Fruit fly (Drosophila melanogaster) whole organism, embryonic: Measurements from ENCODE around the gene CG32811.

Experiments
- Blimp-1 ChIP-seq: fragments of 200-800 bp; sonication (Bioruptor generic); optimal IDR thresholded peaks from 3 replicates; lab custom pipeline; 2018; ENCODE audit warnings: missing biosample characterization, missing genetic modification characterization, mild to moderate bottlenecking, moderate library complexity, missing genetic modification reagents
- CG10209 ChIP-seq: fragments of 200-800 bp; sonication (Bioruptor generic); optimal IDR thresholded peaks from 3 replicates; lab custom pipeline; 2017; ENCODE audit warnings: missing biosample characterization, mild to moderate bottlenecking, missing genetic modification characterization, missing genetic modification reagents
- CG11504 ChIP-seq: fragments of 200-800 bp; sonication (Bioruptor generic); optimal IDR thresholded peaks from 3 replicates; lab custom pipeline; 2019; ENCODE audit warnings: missing biosample characterization, mild to moderate bottlenecking, missing genetic modification characterization, moderate library complexity
- CG12769 ChIP-seq: fragments of 200-800 bp; sonication (Bioruptor generic); optimal IDR thresholded peaks from 2 replicates; lab custom pipeline; 2019; ENCODE audit warnings: missing biosample characterization, mild to moderate bottlenecking, missing genetic modification characterization, moderate library complexity
- CG14710 ChIP-seq: fragments of 200-800 bp; sonication (Bioruptor generic); optimal IDR thresholded peaks from 3 replicates; lab custom pipeline; 2019; ENCODE audit warnings: missing biosample characterization, mild to moderate bottlenecking, missing genetic modification characterization, moderate library complexity
- CG1602 ChIP-seq: fragments of 200-800 bp; sonication (Bioruptor generic); optimal IDR thresholded peaks from 3 replicates; lab custom pipeline; 2016; ENCODE audit warnings: missing biosample characterization, missing genetic modification characterization
- CG2678 ChIP-seq: fragments of 200-800 bp; sonication (Bioruptor generic); optimal IDR thresholded peaks from 3 replicates; lab custom pipeline; 2019; ENCODE audit warnings: missing biosample characterization, mild to moderate bottlenecking, missing genetic modification characterization, moderate library complexity
- CG5180 ChIP-seq: fragments of 200-800 bp; sonication (Bioruptor generic); optimal IDR thresholded peaks from 3 replicates; lab custom pipeline; 2017; ENCODE audit warnings: missing biosample characterization, missing genetic modification characterization, mild to moderate bottlenecking, moderate library complexity, missing genetic modification reagents
- CG7963 ChIP-seq: fragments of 200-800 bp; sonication (Bioruptor generic); IDR thresholded peaks from 3 replicates; pipeline ENCODE4 v1.3.6; 2022; ENCODE audit warnings: missing biosample characterization, missing genetic modification characterization; ENCODE audit not compliant: partially characterized antibody
- CG8290 ChIP-seq, 3 experiments: fragments of 200-800 bp; sonication (Bioruptor generic); optimal IDR thresholded peaks; 2 replicates each; lab custom pipeline; 2016 to 2019; ENCODE audit warnings: missing biosample characterization in 3 of 3, missing genetic modification characterization in 3 of 3, mild to moderate bottlenecking in 2 of 3, moderate library complexity in 1 of 3
- CG9932 ChIP-seq: fragments of 200-800 bp; sonication (Bioruptor generic); IDR thresholded peaks from 2 replicates; pipeline ENCODE4 v1.3.6; 2022; ENCODE audit warnings: missing biosample characterization, missing genetic modification characterization
- Dad ChIP-seq: fragments of 200-800 bp; sonication (Bioruptor generic); optimal IDR thresholded peaks from 3 replicates; lab custom pipeline; 2016; ENCODE audit warnings: missing biosample characterization, missing genetic modification characterization
- Ets65A ChIP-seq: fragments of 200-800 bp; sonication (Bioruptor generic); peaks from one replicate; lab custom pipeline; 2016; ENCODE audit warnings: missing biosample characterization, missing genetic modification characterization
- Hr51 ChIP-seq, 2 experiments: fragments of 200-800 bp; sonication (Bioruptor generic); optimal IDR thresholded peaks; 2 replicates in 1 of 2; 3 replicates in 1 of 2; lab custom pipeline; 2016 to 2018; ENCODE audit warnings: missing biosample characterization in 2 of 2, missing genetic modification characterization in 2 of 2, mild to moderate bottlenecking in 1 of 2, moderate library complexity in 1 of 2
- Med ChIP-seq: fragments of 200-800 bp; sonication (Bioruptor generic); peaks from one replicate; lab custom pipeline; 2016; ENCODE audit warnings: missing biosample characterization, missing genetic modification characterization, mild to moderate bottlenecking, inconsistent platforms, moderate library complexity
- Mes4 ChIP-seq: fragments of 200-800 bp; sonication (Bioruptor generic); optimal IDR thresholded peaks from 2 replicates; lab custom pipeline; 2016; ENCODE audit warnings: missing biosample characterization, missing genetic modification characterization
- PHDP ChIP-seq: fragments of 200-800 bp; sonication (Bioruptor generic); optimal IDR thresholded peaks from 3 replicates; lab custom pipeline; 2018; ENCODE audit warnings: missing biosample characterization, mild to moderate bottlenecking, missing genetic modification characterization, moderate library complexity
- Pdp1 ChIP-seq, 2 experiments: fragments of 200-800 bp; sonication (Bioruptor generic); optimal IDR thresholded peaks; 3 replicates each; lab custom pipeline; 2016; ENCODE audit warnings: missing biosample characterization in 2 of 2, missing genetic modification characterization in 2 of 2, mild to moderate bottlenecking in 1 of 2, moderate library complexity in 1 of 2
- Six4 ChIP-seq: fragments of 200-800 bp; sonication (Bioruptor generic); optimal IDR thresholded peaks from 2 replicates; lab custom pipeline; 2016; ENCODE audit warnings: missing biosample characterization, missing genetic modification characterization
- Xbp1 ChIP-seq: fragments of 200-800 bp; sonication (Bioruptor generic); optimal IDR thresholded peaks from 3 replicates; lab custom pipeline; 2016; ENCODE audit warnings: missing biosample characterization, mild to moderate bottlenecking, missing genetic modification characterization
- amos ChIP-seq: fragments of 200-800 bp; sonication (Bioruptor generic); IDR thresholded peaks from 2 replicates; pipeline ENCODE4 v1.3.6; 2022; ENCODE audit warnings: missing biosample characterization, missing genetic modification characterization; ENCODE audit not compliant: partially characterized antibody
- bsh ChIP-seq, 2 experiments: fragments of 200-800 bp; sonication (Bioruptor generic); optimal IDR thresholded peaks; 2 replicates each; lab custom pipeline; 2017 to 2018; ENCODE audit warnings: mild to moderate bottlenecking in 2 of 2, missing biosample characterization in 2 of 2, missing genetic modification characterization in 2 of 2, moderate library complexity in 1 of 2
- cg ChIP-seq: fragments of 200-800 bp; sonication (Bioruptor generic); optimal IDR thresholded peaks from 3 replicates; lab custom pipeline; 2019; ENCODE audit warnings: missing biosample characterization, mild to moderate bottlenecking, missing genetic modification characterization, moderate library complexity
- crol ChIP-seq: fragments of 200-800 bp; sonication (Bioruptor generic); IDR thresholded peaks from 2 replicates; pipeline ENCODE4 v1.3.6; 2022; ENCODE audit warnings: missing biosample characterization, missing genetic modification characterization
- da ChIP-seq: fragments of 200-800 bp; sonication (Bioruptor generic); optimal IDR thresholded peaks from 2 replicates; lab custom pipeline; 2016; ENCODE audit warnings: missing biosample characterization, missing genetic modification characterization
- dmrt99B ChIP-seq: fragments of 200-800 bp; sonication (Bioruptor generic); optimal IDR thresholded peaks from 2 replicates; lab custom pipeline; 2018; ENCODE audit warnings: missing biosample characterization, mild to moderate bottlenecking, missing genetic modification characterization, moderate library complexity
- dysf ChIP-seq: fragments of 200-800 bp; sonication (Bioruptor generic); IDR thresholded peaks from 3 replicates; pipeline ENCODE4 v1.3.6; 2022; ENCODE audit warnings: missing biosample characterization, missing genetic modification characterization
- gem ChIP-seq: fragments of 200-800 bp; sonication (Bioruptor generic); optimal IDR thresholded peaks from 2 replicates; lab custom pipeline; 2019; ENCODE audit warnings: missing biosample characterization, mild to moderate bottlenecking, missing genetic modification characterization, moderate library complexity
- grau ChIP-seq: fragments of 200-800 bp; optimal IDR thresholded peaks from 3 replicates; lab custom pipeline; 2019; ENCODE audit warnings: missing biosample characterization, mild to moderate bottlenecking, missing genetic modification characterization, moderate library complexity
- ind ChIP-seq: fragments of 200-800 bp; sonication (Bioruptor generic); optimal IDR thresholded peaks from 3 replicates; lab custom pipeline; 2016; ENCODE audit warnings: missing biosample characterization, missing genetic modification characterization
- lab ChIP-seq: fragments of 200-800 bp; sonication (Bioruptor generic); optimal IDR thresholded peaks from 3 replicates; lab custom pipeline; 2017; ENCODE audit warnings: missing biosample characterization, missing genetic modification characterization, mild to moderate bottlenecking, moderate library complexity, missing genetic modification reagents
- lmd ChIP-seq: fragments of 200-800 bp; sonication (Bioruptor generic); IDR thresholded peaks from 2 replicates; pipeline ENCODE4 v1.3.6; 2022; ENCODE audit warnings: missing biosample characterization, missing genetic modification characterization
- nerfin-1 ChIP-seq: fragments of 200-800 bp; sonication (Bioruptor generic); optimal IDR thresholded peaks from 3 replicates; lab custom pipeline; 2019; ENCODE audit warnings: missing biosample characterization, mild to moderate bottlenecking, missing genetic modification characterization, moderate library complexity
- pan ChIP-seq, 4 experiments: fragments of >200 bp in 3 of 4; fragments of 200-800 bp in 1 of 4; sonication (Bioruptor generic) in 1 of 4; optimal IDR thresholded peaks in 3 of 4; IDR thresholded peaks in 1 of 4; 2 replicates each; pipeline versions ENCODE4 v1.3.6 to Lab custom; 2017 to 2022; ENCODE audit warnings: missing biosample characterization in 2 of 4, missing genetic modification characterization in 2 of 4, mixed read lengths in 1 of 4
- phol ChIP-seq: fragments of 200-800 bp; sonication (Bioruptor generic); optimal IDR thresholded peaks from 3 replicates; lab custom pipeline; 2018; ENCODE audit warnings: missing biosample characterization, mild to moderate bottlenecking, missing genetic modification characterization, moderate library complexity
- pros ChIP-seq: fragments of 200-800 bp; sonication (Bioruptor generic); optimal IDR thresholded peaks from 3 replicates; lab custom pipeline; 2019; ENCODE audit warnings: missing biosample characterization, mild to moderate bottlenecking, missing genetic modification characterization, moderate library complexity
- salm ChIP-seq: fragments of 200-800 bp; sonication (Bioruptor generic); optimal IDR thresholded peaks from 2 replicates; lab custom pipeline; 2018; ENCODE audit warnings: missing biosample characterization, mild to moderate bottlenecking, missing genetic modification characterization
- sens ChIP-seq: fragments of 200-800 bp; sonication (Bioruptor generic); peaks from one replicate; lab custom pipeline; 2016; ENCODE audit warnings: missing biosample characterization, missing genetic modification characterization
- tll ChIP-seq, 2 experiments: fragments of 200-800 bp in 1 of 2; fragments of >200 bp in 1 of 2; sonication (Bioruptor generic) in 1 of 2; optimal IDR thresholded peaks; 2 replicates each; lab custom pipeline; 2017 to 2019; ENCODE audit warnings: missing biosample characterization in 2 of 2, missing genetic modification characterization in 2 of 2, mild to moderate bottlenecking in 1 of 2, moderate library complexity in 1 of 2
- unpg ChIP-seq: fragments of 200-800 bp; sonication (Bioruptor generic); optimal IDR thresholded peaks from 3 replicates; lab custom pipeline; 2018; ENCODE audit warnings: missing biosample characterization, mild to moderate bottlenecking, missing genetic modification characterization, moderate library complexity

CG32811 gene

dm6 chrX:1256131-1256530, 42.1 kb downstream of the CG32811 start (continued):
- TF ChIP-seq tll (GFP tag; optimal IDR thresholded peaks at IDR 0.05; lab: Kevin White, UChicago) (no peak), Dad (no peak), Hr51 (GFP tag; optimal IDR thresholded peaks at IDR 0.05; lab: Kevin White, UChicago) (peak in 1 of 2 experiments; percentile 43), phol (tag; lab: Kevin White, UChicago) (peak; percentile 30), CG2678 (tag; lab: Kevin White, UChicago) (peak; percentile 44), Mes4 (GFP tag; lab: Kevin White, UChicago) (no peak), Blimp-1 (GFP tag; lab: Kevin White, UChicago) (peak; percentile 3), CG5180 (GFP tag; lab: Kevin White, UChicago) (no peak), CG11504 (peak; percentile 45), Med (peak; percentile 76), unpg (peak; percentile 1), PHDP (peak; percentile 27), salm (no peak), dmrt99B (tag; lab: Kevin White, UChicago) (peak; percentile 47), Ets65A (peak; percentile 79), CG10209 (GFP tag; lab: Kevin White, UChicago) (peak; percentile 4), da (GFP tag; lab: Kevin White, UChicago) (no peak), Xbp1 (GFP tag; lab: Kevin White, UChicago) (peak; percentile 8), sens (peak; percentile 50), Six4 (no peak), gem (tag; lab: Kevin White, UChicago) (peak; percentile 41), CG12769 (tag; lab: Kevin White, UChicago) (peak; percentile 2), amos (GFP tag; lab: Robert Waterston, UW) (no peak), dysf (0 out of 3 replicates have a peak, but pooled peaks have one; percentile 15), CG7963 (GFP tag; lab: Robert Waterston, UW) (no peak), bsh (GFP tag; optimal IDR thresholded peaks at IDR 0.05; lab: Kevin White, UChicago) (peak in 1 of 2 experiments; percentile 2), lmd (GFP tag; lab: Robert Waterston, UW) (peak; percentile 35; the same call in 1 of the 2 replicates), CG8290 (GFP tag; optimal IDR thresholded peaks at IDR 0.05; lab: Kevin White, UChicago) (no peak), CG8290 (tag; optimal IDR thresholded peaks at IDR 0.05; lab: Kevin White, UChicago) (peak in 1 of 2 experiments; percentile 12), CG1602 (GFP tag; lab: Kevin White, UChicago) (no peak), ind (GFP tag; lab: Kevin White, UChicago) (peak; percentile 15), grau (tag; lab: Kevin White, UChicago) (peak; percentile 29), Pdp1 (GFP tag; optimal IDR thresholded peaks at IDR 0.05; lab: Kevin White, UChicago) (peak in 1 of 2 experiments; percentile 14)

dm6 chrX:1252961-1253360, 45.2 kb downstream of the CG32811 start:
- TF ChIP-seq CG14710 (no peak), CG9932 (GFP tag; lab: Robert Waterston, UW) (no peak), pan (optimal IDR thresholded peaks at IDR 0.05; lab: Kevin White, UChicago) (no peak), pan (GFP tag; optimal IDR thresholded peaks at IDR 0.05 in 1 of 2, IDR thresholded peaks at IDR 0.05 in 1 of 2) (no peak), pros (GFP tag; lab: Kevin White, UChicago) (peak; percentile 37), cg (GFP tag; lab: Kevin White, UChicago) (peak; percentile 31), crol (peak; percentile 54; the same call in 1 of the 2 replicates), nerfin-1 (peak; percentile 27), lab (peak; percentile 27)
- TF ChIP-seq, all 482 proteins: peak for 5
